Fruit fly (Drosophila melanogaster): ENCODE results near the gene VhaPPA1-1.

DNA sequence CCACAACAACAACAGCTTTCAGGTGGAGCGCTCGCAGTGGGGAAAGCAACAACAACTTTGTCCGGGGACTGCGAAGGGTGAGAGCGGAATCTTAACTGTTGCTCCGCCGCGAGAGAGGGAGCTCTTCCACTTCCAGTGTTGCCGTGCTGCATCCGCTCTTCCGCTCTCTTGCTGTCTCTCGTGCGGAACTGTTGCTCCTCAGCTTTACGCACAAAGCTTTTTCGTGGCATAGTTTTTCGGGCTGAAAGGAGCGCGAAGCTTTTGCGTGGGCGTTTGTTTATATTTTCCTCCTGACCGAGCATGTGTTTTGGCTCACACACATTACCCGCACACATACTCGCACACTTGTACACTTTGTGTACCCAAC lies 27.9 kb downstream of the VhaPPA1-1 start:
- no peak for TF ChIP-seq bab1 (GFP tag; optimal IDR thresholded peaks at IDR 0.05)
- TF ChIP-seq pad (GFP tag; optimal IDR thresholded peaks at IDR 0.05), result no peak
- TF ChIP-seq cnc (optimal IDR thresholded peaks at IDR 0.05), result no peak
- TF ChIP-seq CG5204 (GFP tag; optimal IDR thresholded peaks at IDR 0.05), result no peak
- no peak for TF ChIP-seq CG7101 (tag; optimal IDR thresholded peaks at IDR 0.05)
- no peak for TF ChIP-seq CG12768 (GFP tag; optimal IDR thresholded peaks at IDR 0.05)
- TF ChIP-seq toe (GFP tag; optimal IDR thresholded peaks at IDR 0.05), result no peak
- no peak for TF ChIP-seq CG14711 (tag; optimal IDR thresholded peaks at IDR 0.05)

Measured in whole organism, adult.